Fruit fly (Drosophila melanogaster): Measurements from ENCODE around the gene CG31673.

The CG31673 gene

DNA sequence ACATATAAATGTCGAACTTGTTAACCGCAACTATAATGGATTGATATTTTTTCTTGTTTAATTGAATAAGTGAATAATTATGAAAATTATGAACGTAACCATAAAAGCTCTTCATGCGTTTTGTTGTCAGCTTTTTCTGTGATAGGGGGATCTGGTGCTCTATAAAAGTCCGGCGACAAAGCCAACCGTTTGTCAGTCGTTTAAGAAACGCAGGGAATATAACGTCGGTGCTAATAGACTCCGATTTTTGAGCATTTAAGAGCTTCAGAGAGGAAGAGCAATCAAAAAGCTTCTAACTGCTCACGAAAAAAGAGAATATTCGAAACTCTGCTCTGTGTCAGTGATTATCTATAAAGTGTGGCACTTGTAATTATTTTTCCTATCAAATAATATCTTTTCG is 1.7 kb downstream of the CG31673 start, which contains the start of gene CG31674 (continued):
- TF ChIP-seq CG13123 (GFP tag; optimal IDR thresholded peaks at IDR 0.05) (no peak), sens (GFP tag) (peak; percentile 28), CG17829 (tag; optimal IDR thresholded peaks at IDR 0.05) (no peak), Dll (GFP tag; IDR thresholded peaks at IDR 0.05; ENCODE audit: partially characterized antibody) (no peak), CG11696 (GFP tag; IDR thresholded peaks at IDR 0.05) (peak; percentile 33; the same call in 1 of the 2 replicates), CG6175 (GFP tag; IDR thresholded peaks at IDR 0.05) (no peak), CG12155 (GFP tag; optimal IDR thresholded peaks at IDR 0.05) (no peak), Dp (GFP tag; optimal IDR thresholded peaks at IDR 0.05) (no peak), CG2199 (GFP tag; IDR thresholded peaks at IDR 0.05) (peak; percentile 64; the same call in 1 of the 3 replicates), CG5180 (GFP tag; optimal IDR thresholded peaks at IDR 0.05) (peak; percentile 23), CG32532 (GFP tag; IDR thresholded peaks at IDR 0.05) (peak; percentile 23; the same call in 1 of the 2 replicates), chinmo (GFP tag; IDR thresholded peaks at IDR 0.05; ENCODE audit: partially characterized antibody) (peak; percentile 94; the same call in 2 of the 4 replicates), CG34376 (GFP tag; optimal IDR thresholded peaks at IDR 0.05) (peak; percentile 61), exex (tag; optimal IDR thresholded peaks at IDR 0.05) (peak; percentile 79), lab (GFP tag; optimal IDR thresholded peaks at IDR 0.05) (peak; percentile 16), Ets65A (GFP tag) (no peak), unc-4 (GFP tag; IDR thresholded peaks at IDR 0.05; ENCODE audit: partially characterized antibody) (0 out of 2 replicates have a peak, but pooled peaks have one; percentile 15), CG10654 (GFP tag; optimal IDR thresholded peaks at IDR 0.05) (no peak), CG3281 (GFP tag; optimal IDR thresholded peaks at IDR 0.05) (peak; percentile 21), Rfx (GFP tag; IDR thresholded peaks at IDR 0.05) (peak; percentile 21; the same call in 1 of the 2 replicates), CG2678 (tag; optimal IDR thresholded peaks at IDR 0.05) (peak; percentile 31), sug (tag; optimal IDR thresholded peaks at IDR 0.05) (peak; percentile 37), Pdp1 (GFP tag; optimal IDR thresholded peaks at IDR 0.05) (peak in 1 of 2 experiments; percentile 62), Med (GFP tag) (peak; percentile 90), tin (GFP tag; optimal IDR thresholded peaks at IDR 0.05) (no peak), mam (GFP tag; optimal IDR thresholded peaks at IDR 0.05) (no peak), zen2 (GFP tag; IDR thresholded peaks at IDR 0.05; ENCODE audit: partially characterized antibody) (peak; percentile 30; the same call in 1 of the 3 replicates), Dad (GFP tag; optimal IDR thresholded peaks at IDR 0.05) (no peak), kah (GFP tag; optimal IDR thresholded peaks at IDR 0.05) (no peak), CG34224 (GFP tag; IDR thresholded peaks at IDR 0.05; ENCODE audit: partially characterized antibody) (peak; percentile 32; the same call in 1 of the 3 replicates), al (GFP tag; IDR thresholded peaks at IDR 0.05) (no peak), trh (GFP tag; optimal IDR thresholded peaks at IDR 0.05) (no peak), CG13287 (GFP tag; IDR thresholded peaks at IDR 0.05; ENCODE audit: partially characterized antibody) (peak; percentile 53; the same call in 1 of the 2 replicates), CG7839 (tag; optimal IDR thresholded peaks at IDR 0.05) (peak; percentile 20), CG8290 (GFP tag; optimal IDR thresholded peaks at IDR 0.05) (no peak), CG8290 (tag; optimal IDR thresholded peaks at IDR 0.05) (peak in 1 of 2 experiments; percentile 19), HmgZ (tag; optimal IDR thresholded peaks at IDR 0.05) (peak; percentile 42), slbo (GFP tag; IDR thresholded peaks at IDR 0.05) (no peak), CG15269 (tag; optimal IDR thresholded peaks at IDR 0.05) (peak; percentile 22), cg (GFP tag; optimal IDR thresholded peaks at IDR 0.05) (no peak), bigmax (GFP tag; optimal IDR thresholded peaks at IDR 0.05) (peak; percentile 5), Oaz (GFP tag; IDR thresholded peaks at IDR 0.05) (no peak), CG13624 (GFP tag; optimal IDR thresholded peaks at IDR 0.05) (no peak), ind (GFP tag; optimal IDR thresholded peaks at IDR 0.05) (no peak), CG6765 (GFP tag; optimal IDR thresholded peaks at IDR 0.05) (no peak), CG10321 (GFP tag; IDR thresholded peaks at IDR 0.05) (no peak), HLH3B (GFP tag; IDR thresholded peaks at IDR 0.05) (no peak), B-H2 (GFP tag; optimal IDR thresholded peaks at IDR 0.05) (peak; percentile 66), peb (GFP tag; IDR thresholded peaks at IDR 0.05) (no peak), dmrt99B (tag; optimal IDR thresholded peaks at IDR 0.05) (peak; percentile 3), jing (GFP tag; optimal IDR thresholded peaks at IDR 0.05) (no peak)

All from whole organism, embryonic.